Fruit fly (Drosophila melanogaster): ENCODE measurements around the gene wupA.

Gene wupA

dm6 chrX:18084614-18085469 lies 31.9 kb downstream of the wupA start:
- no peak for TF ChIP-seq rn (GFP tag; IDR thresholded peaks at IDR 0.05)
- TF ChIP-seq CG13204 (GFP tag; optimal IDR thresholded peaks at IDR 0.05) = no peak
- no peak for TF ChIP-seq CG4496 (GFP tag; IDR thresholded peaks at IDR 0.05)
- TF ChIP-seq Ets98B (GFP tag; IDR thresholded peaks at IDR 0.05) = no peak; the same call in 1 of the 2 replicates
- no peak for TF ChIP-seq CG34367 (tag; optimal IDR thresholded peaks at IDR 0.05)
- 0 out of 2 replicates have a peak, but pooled peaks have one; percentile 24 for TF ChIP-seq CG32121 (GFP tag; IDR thresholded peaks at IDR 0.05)
- no peak for TF ChIP-seq CG17806 (tag; optimal IDR thresholded peaks at IDR 0.05)

DNA sequence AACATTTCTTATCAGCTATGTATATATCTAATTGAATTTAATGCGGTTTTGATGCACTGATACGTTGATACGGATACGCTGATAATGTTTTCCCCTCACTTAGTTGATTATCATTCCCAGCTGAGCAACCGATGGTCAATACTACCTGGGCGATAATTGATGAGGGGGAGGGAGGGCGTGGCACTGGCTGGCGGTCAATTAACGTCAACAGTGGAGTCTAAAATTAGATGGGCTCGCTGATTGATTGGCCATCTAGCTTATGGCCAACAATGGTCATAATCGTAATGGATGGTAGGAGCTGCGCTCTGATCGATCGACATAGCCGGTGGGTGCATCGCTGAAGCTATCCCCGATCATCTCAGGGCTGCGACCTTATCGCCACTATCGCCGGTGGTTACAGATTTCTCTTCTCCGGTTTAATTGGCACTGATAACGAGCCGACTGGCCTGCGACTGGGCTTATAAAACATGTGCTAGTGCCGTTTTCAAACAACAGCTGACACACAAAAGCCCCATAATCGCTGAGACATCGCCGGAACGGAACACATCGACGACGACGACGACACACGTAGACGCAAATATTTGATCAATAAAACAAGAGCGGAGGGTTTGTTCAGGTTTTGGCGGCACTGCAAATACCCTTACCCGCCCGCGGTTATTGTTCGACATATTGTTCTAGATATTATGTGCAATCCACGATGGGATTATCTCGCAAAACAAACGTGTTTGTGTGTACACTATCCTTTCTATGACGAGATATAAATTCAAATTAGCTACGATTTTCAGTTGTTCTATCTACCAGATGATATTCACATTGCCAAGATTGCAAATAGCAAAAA lies 33.0 kb downstream of the wupA start:
- peak; percentile 35; the same call in 1 of the 2 replicates for TF ChIP-seq CG32121 (GFP tag; IDR thresholded peaks at IDR 0.05)
- no peak for TF ChIP-seq Pif1B (GFP tag; optimal IDR thresholded peaks at IDR 0.05)

dm6 chrX:18082674-18083073 lies 34.0 kb downstream of the wupA start:
- TF ChIP-seq CG32121 (GFP tag; IDR thresholded peaks at IDR 0.05) (no peak), fd96Ca (GFP tag; IDR thresholded peaks at IDR 0.05) (no peak), CG10348 (GFP tag; IDR thresholded peaks at IDR 0.05) (no peak), rn (GFP tag; IDR thresholded peaks at IDR 0.05) (no peak), CG34367 (tag; optimal IDR thresholded peaks at IDR 0.05) (no peak), CG4496 (GFP tag; IDR thresholded peaks at IDR 0.05) (no peak), Pif1B (GFP tag; optimal IDR thresholded peaks at IDR 0.05) (no peak), CG17806 (tag; optimal IDR thresholded peaks at IDR 0.05) (no peak), CG8301 (tag; optimal IDR thresholded peaks at IDR 0.05) (no peak), Snoo (tag; optimal IDR thresholded peaks at IDR 0.05) (no peak), EcR (GFP tag; optimal IDR thresholded peaks at IDR 0.05) (no peak), gl (tag; optimal IDR thresholded peaks at IDR 0.05) (no peak)

dm6 chrX:18064183-18064582 lies 52.5 kb downstream of the wupA start, which contains the start of gene Dhc16F:
Gene Dhc16F (plus strand): TSS chrX:18064483.
- TF ChIP-seq CG8301 (tag; optimal IDR thresholded peaks at IDR 0.05) (no peak), CG17806 (tag; optimal IDR thresholded peaks at IDR 0.05) (no peak), CG9948 (tag; optimal IDR thresholded peaks at IDR 0.05) (no peak), CG34367 (tag; optimal IDR thresholded peaks at IDR 0.05) (no peak), Pif1B (GFP tag; optimal IDR thresholded peaks at IDR 0.05) (no peak), Snoo (tag; optimal IDR thresholded peaks at IDR 0.05) (no peak), Ets98B (GFP tag; IDR thresholded peaks at IDR 0.05) (no peak), CG13204 (GFP tag; optimal IDR thresholded peaks at IDR 0.05) (no peak), CG32121 (GFP tag; IDR thresholded peaks at IDR 0.05) (no peak), D1 (tag; optimal IDR thresholded peaks at IDR 0.05) (no peak), Pif1A (GFP tag; optimal IDR thresholded peaks at IDR 0.05) (no peak), CG8159 (tag; optimal IDR thresholded peaks at IDR 0.05) (no peak), CG10348 (GFP tag; IDR thresholded peaks at IDR 0.05) (no peak), rn (GFP tag; IDR thresholded peaks at IDR 0.05) (no peak), CG15710 (tag; optimal IDR thresholded peaks at IDR 0.05) (no peak), CG4496 (GFP tag; IDR thresholded peaks at IDR 0.05) (no peak)

dm6 chrX:18063144-18063772 lies 53.5 kb downstream of the wupA start, which contains the start of gene Sh:
Gene Sh (minus strand): TSS chrX:18063247.
- TF ChIP-seq CG4496 (GFP tag; IDR thresholded peaks at IDR 0.05) (0 out of 3 replicates have a peak, but pooled peaks have one; percentile 14), CG14655 (GFP tag; optimal IDR thresholded peaks at IDR 0.05) (no peak)

- TF ChIP-seq CG13204 (GFP tag; optimal IDR thresholded peaks at IDR 0.05) (no peak), Ets98B (GFP tag; IDR thresholded peaks at IDR 0.05) (no peak), CG17806 (tag; optimal IDR thresholded peaks at IDR 0.05) (no peak), fd96Ca (GFP tag; IDR thresholded peaks at IDR 0.05) (no peak), CG15710 (tag; optimal IDR thresholded peaks at IDR 0.05) (no peak), CG10348 (GFP tag; IDR thresholded peaks at IDR 0.05) (no peak), D1 (tag; optimal IDR thresholded peaks at IDR 0.05) (no peak), CG4496 (GFP tag; IDR thresholded peaks at IDR 0.05) (no peak), rn (GFP tag; IDR thresholded peaks at IDR 0.05) (no peak), CG12605 (GFP tag; IDR thresholded peaks at IDR 0.05) (no peak), Pif1A (GFP tag; optimal IDR thresholded peaks at IDR 0.05) (no peak), CG32121 (GFP tag; IDR thresholded peaks at IDR 0.05) (no peak), CG34367 (tag; optimal IDR thresholded peaks at IDR 0.05) (no peak), CG9948 (tag; optimal IDR thresholded peaks at IDR 0.05) (no peak), CG8301 (tag; optimal IDR thresholded peaks at IDR 0.05) (no peak), Pif1B (GFP tag; optimal IDR thresholded peaks at IDR 0.05) (no peak), EcR (GFP tag; optimal IDR thresholded peaks at IDR 0.05) (no peak), CG8159 (tag; optimal IDR thresholded peaks at IDR 0.05) (no peak), CG14655 (GFP tag; optimal IDR thresholded peaks at IDR 0.05) (no peak)
Measured at dm6 chrX:18058108-18058507, 58.6 kb downstream of the wupA start.

Data from whole organism, pupa.